Worm (Caenorhabditis elegans) whole organism, L2 larva: ENCODE data around the gene F47B7.2.

Source experiments
- gmeb-1 ChIP-seq: fragments of 150-350 bp; optimal IDR thresholded peaks from 2 replicates; lab custom pipeline; 2014; ENCODE audit warnings: missing biosample characterization, missing genetic modification characterization
- nhr-10 ChIP-seq: sonication (generic microtip); optimal IDR thresholded peaks from 2 replicates; lab custom pipeline; 2017; ENCODE audit warnings: missing biosample characterization, missing genetic modification characterization
- nhr-12 ChIP-seq: fragments of 150-350 bp; optimal IDR thresholded peaks from 2 replicates; lab custom pipeline; 2014; ENCODE audit warnings: missing biosample characterization, missing genetic modification characterization
- skn-1 ChIP-seq: sonication (generic microtip); optimal IDR thresholded peaks from 2 replicates; lab custom pipeline; 2017; ENCODE audit warnings: missing biosample characterization, missing genetic modification characterization
- unc-62 ChIP-seq: fragments of 150-350 bp; optimal IDR thresholded peaks from 2 replicates; lab custom pipeline; 2014; ENCODE audit warnings: missing biosample characterization, missing genetic modification reagents, missing genetic modification characterization

DNA sequence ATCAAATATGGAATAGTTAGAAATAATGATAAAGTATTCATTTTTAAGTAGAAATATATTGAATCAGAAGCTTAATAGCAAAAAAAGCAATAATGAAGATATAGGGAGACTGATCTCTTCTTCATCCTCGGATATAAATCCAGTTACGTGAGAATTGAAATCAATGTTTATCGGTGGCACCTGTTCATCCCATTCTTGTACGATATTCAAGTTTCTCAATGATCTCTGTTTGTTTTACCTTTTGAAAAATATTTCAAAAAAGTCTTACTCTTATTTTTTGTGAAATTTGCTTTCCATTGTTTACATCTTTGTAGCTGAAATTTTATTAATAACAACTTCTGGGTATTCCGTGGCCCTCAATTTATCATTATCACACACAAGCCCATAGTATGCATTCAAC, 14.2 kb upstream of the F47B7.2 start, which contains the start of gene T14G12.12:
- TF ChIP-seq gmeb-1 (tag; lab: Kevin White, UChicago) (no peak), nhr-10 (tag; lab: Kevin White, UChicago) (no peak), unc-62 (GFP tag; lab: Kevin White, UChicago) (no peak), nhr-12 (no peak), skn-1 (tag; lab: Kevin White, UChicago) (no peak)
